Worm (Caenorhabditis elegans): ENCODE data around the gene nhr-4.

ce11 chrIV:9852818-9853466 lies 26.2 kb upstream of the nhr-4 start:
- no peak for TF ChIP-seq rnt-1 (tag; optimal IDR thresholded peaks at IDR 0.05)
- no peak for TF ChIP-seq nhr-11 (tag; optimal IDR thresholded peaks at IDR 0.05)
